Fruit fly (Drosophila melanogaster): ENCODE results near the gene Alp1.

The Alp1 gene

dm6 chr3L:21477866-21478265 is 33.2 kb upstream of the Alp1 start:
- TF ChIP-seq CG12605 (GFP tag; IDR thresholded peaks at IDR 0.05) (no peak), CG9948 (tag; optimal IDR thresholded peaks at IDR 0.05) (no peak), Snoo (tag; optimal IDR thresholded peaks at IDR 0.05) (no peak), fd96Ca (GFP tag; IDR thresholded peaks at IDR 0.05) (no peak), D1 (tag; optimal IDR thresholded peaks at IDR 0.05) (no peak), CG34367 (tag; optimal IDR thresholded peaks at IDR 0.05) (no peak), CG17806 (tag; optimal IDR thresholded peaks at IDR 0.05) (no peak), CG10348 (GFP tag; IDR thresholded peaks at IDR 0.05) (no peak), rn (GFP tag; IDR thresholded peaks at IDR 0.05) (no peak), CG4496 (GFP tag; IDR thresholded peaks at IDR 0.05) (no peak), CG8301 (tag; optimal IDR thresholded peaks at IDR 0.05) (no peak), EcR (GFP tag; optimal IDR thresholded peaks at IDR 0.05) (no peak), Pif1B (GFP tag; optimal IDR thresholded peaks at IDR 0.05) (no peak), Ets98B (GFP tag; IDR thresholded peaks at IDR 0.05) (no peak), CG32121 (GFP tag; IDR thresholded peaks at IDR 0.05) (no peak), Pif1A (GFP tag; optimal IDR thresholded peaks at IDR 0.05) (no peak), CG14655 (GFP tag; optimal IDR thresholded peaks at IDR 0.05) (no peak), CG8159 (tag; optimal IDR thresholded peaks at IDR 0.05) (no peak)

- TF ChIP-seq Snoo (tag; optimal IDR thresholded peaks at IDR 0.05) (no peak), D1 (tag; optimal IDR thresholded peaks at IDR 0.05) (no peak), EcR (GFP tag; optimal IDR thresholded peaks at IDR 0.05) (no peak), CG4496 (GFP tag; IDR thresholded peaks at IDR 0.05) (no peak), CG14655 (GFP tag; optimal IDR thresholded peaks at IDR 0.05) (no peak), CG34367 (tag; optimal IDR thresholded peaks at IDR 0.05) (no peak), Ets98B (GFP tag; IDR thresholded peaks at IDR 0.05) (no peak), CG8159 (tag; optimal IDR thresholded peaks at IDR 0.05) (no peak), fd96Ca (GFP tag; IDR thresholded peaks at IDR 0.05) (no peak), gl (tag; optimal IDR thresholded peaks at IDR 0.05) (no peak), CG15710 (tag; optimal IDR thresholded peaks at IDR 0.05) (no peak)
Measured at dm6 chr3L:21476429-21477006, 31.9 kb upstream of the Alp1 start, which contains the start of gene croc. Gene croc, minus strand, starts transcription at chr3L:21476479.

- TF ChIP-seq CG8159 (tag; optimal IDR thresholded peaks at IDR 0.05) (no peak), fd96Ca (GFP tag; IDR thresholded peaks at IDR 0.05) (no peak), CG32121 (GFP tag; IDR thresholded peaks at IDR 0.05) (no peak), rn (GFP tag; IDR thresholded peaks at IDR 0.05) (no peak), Ets98B (GFP tag; IDR thresholded peaks at IDR 0.05) (no peak), CG12605 (GFP tag; IDR thresholded peaks at IDR 0.05) (no peak), D1 (tag; optimal IDR thresholded peaks at IDR 0.05) (no peak), gl (tag; optimal IDR thresholded peaks at IDR 0.05) (no peak), CG9948 (tag; optimal IDR thresholded peaks at IDR 0.05) (no peak), CG15710 (tag; optimal IDR thresholded peaks at IDR 0.05) (no peak), CG8301 (tag; optimal IDR thresholded peaks at IDR 0.05) (no peak), Pif1B (GFP tag; optimal IDR thresholded peaks at IDR 0.05) (no peak), CG13204 (GFP tag; optimal IDR thresholded peaks at IDR 0.05) (no peak), EcR (GFP tag; optimal IDR thresholded peaks at IDR 0.05) (no peak), CG14655 (GFP tag; optimal IDR thresholded peaks at IDR 0.05) (no peak), Snoo (tag; optimal IDR thresholded peaks at IDR 0.05) (no peak), CG34367 (tag; optimal IDR thresholded peaks at IDR 0.05) (no peak), CG17806 (tag; optimal IDR thresholded peaks at IDR 0.05) (no peak), CG10348 (GFP tag; IDR thresholded peaks at IDR 0.05) (no peak)
Measured at dm6 chr3L:21471895-21472294, 27.3 kb upstream of the Alp1 start.

dm6 chr3L:21465261-21466112 is 20.9 kb upstream of the Alp1 start:
- no peak for TF ChIP-seq Ets98B (GFP tag; IDR thresholded peaks at IDR 0.05)
- no peak for TF ChIP-seq CG13204 (GFP tag; optimal IDR thresholded peaks at IDR 0.05)
- TF ChIP-seq CG8159 (tag; optimal IDR thresholded peaks at IDR 0.05) = no peak
- no peak for TF ChIP-seq CG8301 (tag; optimal IDR thresholded peaks at IDR 0.05)
- TF ChIP-seq CG14655 (GFP tag; optimal IDR thresholded peaks at IDR 0.05) = no peak
- no peak for TF ChIP-seq CG10348 (GFP tag; IDR thresholded peaks at IDR 0.05)
- no peak for TF ChIP-seq D1 (tag; optimal IDR thresholded peaks at IDR 0.05)

- peak; percentile 21 for TF ChIP-seq Pif1A (GFP tag; optimal IDR thresholded peaks at IDR 0.05)
- TF ChIP-seq Pif1B (GFP tag; optimal IDR thresholded peaks at IDR 0.05) = peak; percentile 10
- TF ChIP-seq rn (GFP tag; IDR thresholded peaks at IDR 0.05) = no peak
Measured at dm6 chr3L:21464240-21464639, 19.6 kb upstream of the Alp1 start.

dm6 chr3L:21462860-21463259 is 18.2 kb upstream of the Alp1 start:
- TF ChIP-seq CG8159 (tag; optimal IDR thresholded peaks at IDR 0.05) (no peak), CG14655 (GFP tag; optimal IDR thresholded peaks at IDR 0.05) (peak; percentile 15)
